Worm (Caenorhabditis elegans) whole organism, mixed stage, embryonic: ENCODE measurements around the gene ama-1.

Experiments
- blmp-1 ChIP-seq: fragments of 150-350 bp; optimal IDR thresholded peaks from 2 replicates; lab custom pipeline; 2014; ENCODE audit warnings: missing biosample characterization, missing genetic modification characterization
- ceh-39 ChIP-seq: fragments of 150-350 bp; optimal IDR thresholded peaks from 2 replicates; lab custom pipeline; 2014; ENCODE audit warnings: missing biosample characterization, missing genetic modification characterization
- ces-1 ChIP-seq: fragments of 150-350 bp; optimal IDR thresholded peaks from 2 replicates; lab custom pipeline; 2014; ENCODE audit warnings: missing biosample characterization, missing genetic modification reagents, missing genetic modification characterization
- elt-3 ChIP-seq: fragments of 150-350 bp; optimal IDR thresholded peaks from 2 replicates; lab custom pipeline; 2014; ENCODE audit warnings: missing biosample characterization, missing genetic modification characterization
- mab-5 ChIP-seq: fragments of 150-350 bp; optimal IDR thresholded peaks from 2 replicates; lab custom pipeline; 2014; ENCODE audit warnings: missing biosample characterization, missing genetic modification characterization
- nhr-12 ChIP-seq: fragments of 150-350 bp; optimal IDR thresholded peaks from 2 replicates; lab custom pipeline; 2014; ENCODE audit warnings: missing biosample characterization, missing genetic modification characterization
- nhr-237 ChIP-seq: fragments of 150-350 bp; optimal IDR thresholded peaks from 2 replicates; lab custom pipeline; 2014; ENCODE audit warnings: missing biosample characterization, missing genetic modification characterization
- nhr-28 ChIP-seq: fragments of 150-350 bp; optimal IDR thresholded peaks from 2 replicates; lab custom pipeline; 2014; ENCODE audit warnings: missing biosample characterization, missing genetic modification characterization
- unc-62 ChIP-seq: fragments of 150-350 bp; optimal IDR thresholded peaks from 2 replicates; lab custom pipeline; 2014; ENCODE audit warnings: missing biosample characterization, missing genetic modification reagents, missing genetic modification characterization

- no peak for TF ChIP-seq nhr-12 (tag; lab: Kevin White, UChicago)
- no peak for TF ChIP-seq unc-62 (GFP tag; lab: Kevin White, UChicago)
- no peak for TF ChIP-seq ceh-39 (tag; lab: Kevin White, UChicago)
- no peak for TF ChIP-seq mab-5 (tag; lab: Kevin White, UChicago)
- no peak for TF ChIP-seq nhr-237 (tag; lab: Kevin White, UChicago)
- no peak for TF ChIP-seq ces-1
- no peak for TF ChIP-seq nhr-28 (tag; lab: Kevin White, UChicago)
- TF ChIP-seq elt-3 (tag; lab: Kevin White, UChicago): no peak
- TF ChIP-seq blmp-1 (tag; lab: Kevin White, UChicago): no peak
Observed at ce11 chrIV:4246493-4246892, 1.4 kb upstream of the ama-1 start, which contains the start of gene ttr-20.
